Worm (Caenorhabditis elegans) whole organism, young adult: ENCODE measurements around the gene C24A3.1.

Experiments
- B0261.1 ChIP-seq: sonication (generic microtip); optimal IDR thresholded peaks from 2 replicates; lab custom pipeline; 2016; ENCODE audit warnings: mild to moderate bottlenecking, missing genetic modification characterization, moderate library complexity, missing compliant biosample characterization
- C17E4.6 ChIP-seq: fragments of 200-800 bp; sonication (Bioruptor generic); IDR thresholded peaks from 2 replicates; pipeline ENCODE4 v1.3.6; 2022; ENCODE audit warnings: missing genetic modification reagents, missing genetic modification characterization, missing compliant biosample characterization
- F22D6.2 ChIP-seq: sonication (generic microtip); optimal IDR thresholded peaks from 2 replicates; lab custom pipeline; 2016; ENCODE audit warnings: mild to moderate bottlenecking, missing genetic modification characterization, missing compliant biosample characterization
- F23B12.7 ChIP-seq: sonication (generic microtip); optimal IDR thresholded peaks from 2 replicates; lab custom pipeline; 2017; ENCODE audit warnings: missing genetic modification characterization, mild to moderate bottlenecking, missing compliant biosample characterization, antibody characterized with exemption, moderate library complexity; ENCODE audit not compliant: insufficient read depth
- F33H1.4 ChIP-seq: fragments of 200-800 bp; sonication (Bioruptor generic); IDR thresholded peaks from 2 replicates; pipeline ENCODE4 v1.3.6; 2022; ENCODE audit warnings: missing genetic modification reagents, missing genetic modification characterization, missing compliant biosample characterization
- F37B4.10 ChIP-seq: fragments of 200-800 bp; sonication (Bioruptor generic); IDR thresholded peaks from 2 replicates; pipeline ENCODE4 v1.3.6; 2022; ENCODE audit warnings: missing genetic modification characterization, missing compliant biosample characterization
- F57C9.4 ChIP-seq: sonication (generic microtip); optimal IDR thresholded peaks from 2 replicates; lab custom pipeline; 2017; ENCODE audit warnings: mild to moderate bottlenecking, missing genetic modification characterization, missing compliant biosample characterization
- K12H6.12 ChIP-seq: fragments of 200-800 bp; sonication (Bioruptor generic); optimal IDR thresholded peaks from 2 replicates; lab custom pipeline; 2018; ENCODE audit warnings: mild to moderate bottlenecking, missing genetic modification characterization, missing compliant biosample characterization
- Y56A3A.18 ChIP-seq: fragments of 200-800 bp; sonication (Bioruptor generic); IDR thresholded peaks from 2 replicates; pipeline ENCODE4 v1.3.6; 2022; ENCODE audit warnings: missing genetic modification reagents, missing genetic modification characterization, missing compliant biosample characterization
- Y95B8A.8 ChIP-seq: fragments of 200-800 bp; sonication (Bioruptor generic); IDR thresholded peaks from 2 replicates; pipeline ENCODE4 v1.3.6; 2022; ENCODE audit warnings: missing genetic modification reagents, missing genetic modification characterization, missing compliant biosample characterization
- atf-7 ChIP-seq: sonication (generic microtip); optimal IDR thresholded peaks from 2 replicates; lab custom pipeline; 2017; ENCODE audit warnings: mild to moderate bottlenecking, missing genetic modification characterization, missing compliant biosample characterization
- athp-1 ChIP-seq: sonication (generic microtip); optimal IDR thresholded peaks from 2 replicates; lab custom pipeline; 2017; ENCODE audit warnings: mild to moderate bottlenecking, missing genetic modification characterization, missing compliant biosample characterization
- attf-6 ChIP-seq: fragments of 200-800 bp; sonication (Bioruptor generic); IDR thresholded peaks from 2 replicates; pipeline ENCODE4 v1.3.6; 2022; ENCODE audit warnings: missing genetic modification reagents, missing genetic modification characterization, missing compliant biosample characterization
- ceh-91 ChIP-seq: fragments of 200-800 bp; sonication (Bioruptor generic); IDR thresholded peaks from 2 replicates; pipeline ENCODE4 v1.3.6; 2022; ENCODE audit warnings: missing genetic modification reagents, missing genetic modification characterization, missing compliant biosample characterization
- dox-1 ChIP-seq: fragments of 200-800 bp; sonication (Bioruptor generic); IDR thresholded peaks from 2 replicates; pipeline ENCODE4 v1.3.6; 2022; ENCODE audit warnings: missing genetic modification reagents, missing genetic modification characterization, missing compliant biosample characterization
- egl-18 ChIP-seq: fragments of 200-800 bp; sonication (Bioruptor generic); IDR thresholded peaks from 2 replicates; pipeline ENCODE4 v1.3.6; 2022; ENCODE audit warnings: missing genetic modification reagents, missing genetic modification characterization, missing compliant biosample characterization
- egl-44 ChIP-seq: fragments of 200-800 bp; sonication (Bioruptor generic); IDR thresholded peaks from 2 replicates; pipeline ENCODE4 v1.3.6; 2022; ENCODE audit warnings: missing genetic modification reagents, missing genetic modification characterization, missing compliant biosample characterization
- ekl-4 ChIP-seq: fragments of 200-800 bp; sonication (Bioruptor generic); IDR thresholded peaks from 2 replicates; pipeline ENCODE4 v1.3.6; 2022; ENCODE audit warnings: missing genetic modification reagents, missing genetic modification characterization, missing compliant biosample characterization
- ets-4 ChIP-seq: fragments of 200-800 bp; sonication (Bioruptor generic); optimal IDR thresholded peaks from 2 replicates; lab custom pipeline; 2018; ENCODE audit warnings: mild to moderate bottlenecking, missing genetic modification characterization, missing compliant biosample characterization
- gei-17 ChIP-seq: fragments of 200-800 bp; sonication (Bioruptor generic); optimal IDR thresholded peaks from 2 replicates; lab custom pipeline; 2018; ENCODE audit warnings: mild to moderate bottlenecking, missing genetic modification characterization, missing compliant biosample characterization
- hlh-26 ChIP-seq: fragments of 200-800 bp; sonication (Bioruptor generic); conservative IDR thresholded peaks from 2 replicates; pipeline ENCODE4 v1.3.6; 2022; ENCODE audit warnings: missing genetic modification reagents, missing genetic modification characterization, missing compliant biosample characterization
- let-526 ChIP-seq: fragments of 200-800 bp; sonication (Bioruptor generic); IDR thresholded peaks from 2 replicates; pipeline ENCODE4 v1.3.6; 2022; ENCODE audit warnings: missing genetic modification reagents, missing genetic modification characterization, missing compliant biosample characterization
- let-607 ChIP-seq, 2 experiments: fragments of 200-800 bp in 1 of 2; sonication (Bioruptor generic) in 1 of 2; sonication (generic microtip) in 1 of 2; optimal IDR thresholded peaks; 2 replicates each; lab custom pipeline; 2016 to 2018; ENCODE audit warnings: mild to moderate bottlenecking in 2 of 2, missing compliant biosample characterization in 2 of 2, missing genetic modification characterization in 2 of 2, moderate library complexity in 2 of 2, missing genotype in 1 of 2
- madf-10 ChIP-seq: sonication (generic microtip); optimal IDR thresholded peaks from 2 replicates; lab custom pipeline; 2016; ENCODE audit warnings: mild to moderate bottlenecking, missing genetic modification characterization, missing compliant biosample characterization
- madf-6 ChIP-seq: fragments of 200-800 bp; sonication (Bioruptor generic); IDR thresholded peaks from 2 replicates; pipeline ENCODE4 v1.3.6; 2022; ENCODE audit warnings: missing genetic modification reagents, missing genetic modification characterization, missing compliant biosample characterization
- madf-8 ChIP-seq: fragments of 200-800 bp; sonication (Bioruptor generic); conservative IDR thresholded peaks from 2 replicates; pipeline ENCODE4 v1.3.6; 2022; ENCODE audit warnings: missing genetic modification reagents, missing genetic modification characterization, missing compliant biosample characterization
- mel-28 ChIP-seq: sonication (generic microtip); optimal IDR thresholded peaks from 2 replicates; lab custom pipeline; 2016; ENCODE audit warnings: borderline replicate concordance, mild to moderate bottlenecking, missing genetic modification characterization, missing compliant biosample characterization
- mxl-1 ChIP-seq: sonication (generic microtip); optimal IDR thresholded peaks from 2 replicates; lab custom pipeline; 2016; ENCODE audit warnings: missing genetic modification characterization, missing compliant biosample characterization
- repo-1 ChIP-seq: sonication (generic microtip); optimal IDR thresholded peaks from 2 replicates; lab custom pipeline; 2017; ENCODE audit warnings: mild to moderate bottlenecking, missing genetic modification characterization, missing compliant biosample characterization
- sdz-38 ChIP-seq: sonication (generic microtip); optimal IDR thresholded peaks from 2 replicates; lab custom pipeline; 2016; ENCODE audit warnings: missing genotype, missing genetic modification characterization, missing compliant biosample characterization
- snpc-3.4 ChIP-seq: sonication (generic microtip); optimal IDR thresholded peaks from 2 replicates; lab custom pipeline; 2017; ENCODE audit warnings: missing genetic modification characterization, mild to moderate bottlenecking, missing compliant biosample characterization, antibody characterized with exemption, moderate library complexity, missing genotype, missing genetic modification reagents
- somi-1 ChIP-seq: fragments of 200-800 bp; sonication (Bioruptor generic); optimal IDR thresholded peaks from 2 replicates; lab custom pipeline; 2018; ENCODE audit warnings: mild to moderate bottlenecking, missing genetic modification characterization, missing compliant biosample characterization
- tbp1 ChIP-seq: fragments of 200-800 bp; sonication (Bioruptor generic); optimal IDR thresholded peaks from 2 replicates; lab custom pipeline; 2018; ENCODE audit warnings: mild to moderate bottlenecking, missing genetic modification characterization, missing compliant biosample characterization
- unc-130 ChIP-seq: sonication (generic microtip); optimal IDR thresholded peaks from 2 replicates; lab custom pipeline; 2016; ENCODE audit warnings: missing genetic modification reagents, missing genetic modification characterization, missing compliant biosample characterization
- ztf-28 ChIP-seq: fragments of 200-800 bp; sonication (Bioruptor generic); IDR thresholded peaks from 2 replicates; pipeline ENCODE4 v1.3.6; 2022; ENCODE audit warnings: missing genetic modification reagents, missing genetic modification characterization, missing compliant biosample characterization
- ztf-3 ChIP-seq: fragments of 200-800 bp; sonication (Bioruptor generic); optimal IDR thresholded peaks from 2 replicates; lab custom pipeline; 2018; ENCODE audit warnings: mild to moderate bottlenecking, missing genetic modification characterization, missing compliant biosample characterization
- ztf-6 ChIP-seq: fragments of 200-800 bp; sonication (Bioruptor generic); IDR thresholded peaks from 2 replicates; pipeline ENCODE4 v1.3.6; 2022; ENCODE audit warnings: missing genetic modification reagents, missing genetic modification characterization, missing compliant biosample characterization

The C24A3.1 gene

ce11 chrX:8998809-8999208, at the start of gene C24A3.1:
Gene C24A3.1 (plus strand): TSS chrX:8999071.
- TF ChIP-seq ets-4 (no peak), gei-17 (GFP tag; lab: Kevin White, UChicago) (no peak), mxl-1 (tag; lab: Kevin White, UChicago) (no peak), C17E4.6 (GFP tag; lab: Robert Waterston, UW) (no peak), B0261.1 (no peak), madf-8 (GFP tag; lab: Robert Waterston, UW) (no peak), sdz-38 (tag; lab: Kevin White, UChicago) (no peak), F37B4.10 (GFP tag; lab: Robert Waterston, UW) (no peak), madf-6 (no peak)

ce11 chrX:8950507-8951028, 48.3 kb upstream of the C24A3.1 start, which contains the start of gene trk-1:
Gene trk-1 (minus strand): TSS chrX:8950978.
- TF ChIP-seq let-607 (tag; optimal IDR thresholded peaks at IDR 0.05; lab: Kevin White, UChicago) (no peak), egl-44 (GFP tag; lab: Robert Waterston, UW) (no peak), dox-1 (GFP tag; lab: Robert Waterston, UW) (no peak), hlh-26 (no peak), madf-10 (tag; lab: Kevin White, UChicago) (no peak), F22D6.2 (tag; lab: Kevin White, UChicago) (no peak), atf-7 (no peak), attf-6 (GFP tag; lab: Robert Waterston, UW) (no peak), Y95B8A.8 (no peak), unc-130 (GFP tag; lab: Kevin White, UChicago) (no peak), Y56A3A.18 (GFP tag; lab: Robert Waterston, UW) (no peak), somi-1 (GFP tag; lab: Kevin White, UChicago) (no peak), F23B12.7 (no peak), repo-1 (tag; lab: Kevin White, UChicago) (no peak), F33H1.4 (GFP tag; lab: Robert Waterston, UW) (no peak), sdz-38 (tag; lab: Kevin White, UChicago) (no peak), egl-18 (no peak), ztf-3 (GFP tag; lab: Kevin White, UChicago) (no peak), ztf-6 (GFP tag; lab: Robert Waterston, UW) (no peak)
- TF ChIP-seq, all 124 proteins: peak for 0

ce11 chrX:8952007-8952406, 46.9 kb upstream of the C24A3.1 start:
- TF ChIP-seq ekl-4 (GFP tag; lab: Robert Waterston, UW) = no peak
- peak; percentile 54 for TF ChIP-seq K12H6.12 (tag; lab: Kevin White, UChicago)

DNA sequence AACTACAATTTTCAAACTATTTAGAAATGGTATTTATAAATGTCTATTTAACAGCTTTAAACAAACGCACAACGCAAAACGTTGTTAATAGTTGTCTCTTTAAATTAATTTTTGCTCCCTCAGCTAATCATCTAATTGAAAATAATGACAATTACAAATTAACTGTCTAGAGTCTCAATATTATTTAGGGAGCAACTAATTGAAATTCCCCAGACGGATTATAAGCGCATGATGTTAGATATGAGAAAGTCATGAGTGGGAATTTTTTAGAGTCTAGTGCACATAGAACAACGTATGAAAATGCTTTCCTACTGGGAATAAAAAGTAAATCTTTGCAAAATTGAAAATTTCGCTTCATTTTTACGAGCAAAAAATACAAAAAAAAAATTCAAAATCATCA, 45.9 kb upstream of the C24A3.1 start:
- no peak for TF ChIP-seq tbp1 (GFP tag; lab: Kevin White, UChicago)
- no peak for TF ChIP-seq athp-1 (tag; lab: Kevin White, UChicago)
- TF ChIP-seq ceh-91 = no peak
- TF ChIP-seq F22D6.2 (tag; lab: Kevin White, UChicago) = no peak
- no peak for TF ChIP-seq F57C9.4 (tag; lab: Kevin White, UChicago)
- TF ChIP-seq madf-10 (tag; lab: Kevin White, UChicago) = no peak
- no peak for TF ChIP-seq snpc-3.4
- TF ChIP-seq let-526 (GFP tag; lab: Robert Waterston, UW) = no peak
- no peak for TF ChIP-seq mel-28 (tag; lab: Kevin White, UChicago)
- TF ChIP-seq ztf-28 (GFP tag; lab: Robert Waterston, UW) = no peak
- TF ChIP-seq, all 124 proteins: peak for 0
